Worm (Caenorhabditis elegans) whole organism, young adult: ENCODE results near the gene C34D4.10.

Experiments
- B0035.1 ChIP-seq: sonication (generic microtip); optimal IDR thresholded peaks from 2 replicates; lab custom pipeline; 2016; ENCODE audit warnings: missing genetic modification characterization, mild to moderate bottlenecking, missing compliant biosample characterization, missing genotype, missing genetic modification reagents
- C17E4.6 ChIP-seq: fragments of 200-800 bp; sonication (Bioruptor generic); IDR thresholded peaks from 2 replicates; pipeline ENCODE4 v1.3.6; 2022; ENCODE audit warnings: missing genetic modification reagents, missing genetic modification characterization, missing compliant biosample characterization
- F23B12.7 ChIP-seq: sonication (generic microtip); optimal IDR thresholded peaks from 2 replicates; lab custom pipeline; 2017; ENCODE audit warnings: missing genetic modification characterization, mild to moderate bottlenecking, missing compliant biosample characterization, antibody characterized with exemption, moderate library complexity; ENCODE audit not compliant: insufficient read depth
- F39B2.1 ChIP-seq: fragments of 200-800 bp; sonication (Bioruptor generic); IDR thresholded peaks from 2 replicates; pipeline ENCODE4 v1.3.6; 2022; ENCODE audit warnings: missing genetic modification reagents, missing genetic modification characterization, missing compliant biosample characterization
- F57C9.4 ChIP-seq: sonication (generic microtip); optimal IDR thresholded peaks from 2 replicates; lab custom pipeline; 2017; ENCODE audit warnings: mild to moderate bottlenecking, missing genetic modification characterization, missing compliant biosample characterization
- K11D2.4 ChIP-seq: fragments of 200-800 bp; sonication (Bioruptor generic); IDR thresholded peaks from 2 replicates; pipeline ENCODE4 v1.3.6; 2022; ENCODE audit warnings: missing genetic modification reagents, missing genetic modification characterization, missing compliant biosample characterization
- K12H6.12 ChIP-seq: fragments of 200-800 bp; sonication (Bioruptor generic); optimal IDR thresholded peaks from 2 replicates; lab custom pipeline; 2018; ENCODE audit warnings: mild to moderate bottlenecking, missing genetic modification characterization, missing compliant biosample characterization
- T26A5.8 ChIP-seq: sonication (generic microtip); optimal IDR thresholded peaks from 2 replicates; lab custom pipeline; 2016; ENCODE audit warnings: missing genetic modification characterization, missing compliant biosample characterization
- Y56A3A.18 ChIP-seq: fragments of 200-800 bp; sonication (Bioruptor generic); IDR thresholded peaks from 2 replicates; pipeline ENCODE4 v1.3.6; 2022; ENCODE audit warnings: missing genetic modification reagents, missing genetic modification characterization, missing compliant biosample characterization
- athp-1 ChIP-seq: sonication (generic microtip); optimal IDR thresholded peaks from 2 replicates; lab custom pipeline; 2017; ENCODE audit warnings: mild to moderate bottlenecking, missing genetic modification characterization, missing compliant biosample characterization
- bed-1 ChIP-seq: fragments of 200-800 bp; sonication (Bioruptor generic); IDR thresholded peaks from 2 replicates; pipeline ENCODE4 v1.3.6; 2022; ENCODE audit warnings: missing genetic modification reagents, missing genetic modification characterization, missing compliant biosample characterization
- cebp-1 ChIP-seq, 2 experiments: fragments of 200-800 bp in 1 of 2; sonication (Bioruptor generic) in 1 of 2; sonication (generic microtip) in 1 of 2; IDR thresholded peaks in 1 of 2; optimal IDR thresholded peaks in 1 of 2; 2 replicates each; pipeline versions ENCODE4 v1.3.6 to Lab custom; 2017 to 2022; ENCODE audit warnings: missing compliant biosample characterization in 2 of 2, missing genetic modification characterization in 2 of 2, mild to moderate bottlenecking in 1 of 2, missing genetic modification reagents in 1 of 2, moderate library complexity in 1 of 2
- cebp-2 ChIP-seq: fragments of 200-800 bp; sonication (Bioruptor generic); IDR thresholded peaks from 2 replicates; pipeline ENCODE4 v1.3.6; 2022; ENCODE audit warnings: missing genetic modification characterization, missing compliant biosample characterization
- ceh-58 ChIP-seq: fragments of 200-800 bp; sonication (Bioruptor generic); IDR thresholded peaks from 2 replicates; pipeline ENCODE4 v1.3.6; 2022; ENCODE audit warnings: missing genetic modification characterization, missing compliant biosample characterization
- ceh-91 ChIP-seq: fragments of 200-800 bp; sonication (Bioruptor generic); IDR thresholded peaks from 2 replicates; pipeline ENCODE4 v1.3.6; 2022; ENCODE audit warnings: missing genetic modification reagents, missing genetic modification characterization, missing compliant biosample characterization
- die-1 ChIP-seq: sonication (generic microtip); optimal IDR thresholded peaks from 2 replicates; lab custom pipeline; 2016; ENCODE audit warnings: missing genotype, mild to moderate bottlenecking, missing genetic modification characterization, missing compliant biosample characterization
- dpff-1 ChIP-seq: sonication (generic microtip); optimal IDR thresholded peaks from 2 replicates; lab custom pipeline; 2017; ENCODE audit warnings: mild to moderate bottlenecking, missing genetic modification characterization, missing compliant biosample characterization
- efl-1 ChIP-seq: fragments of 150-350 bp; optimal IDR thresholded peaks from 2 replicates; lab custom pipeline; 2014; ENCODE audit warnings: missing biosample characterization, missing genetic modification reagents, missing genetic modification characterization
- egl-18 ChIP-seq: fragments of 200-800 bp; sonication (Bioruptor generic); IDR thresholded peaks from 2 replicates; pipeline ENCODE4 v1.3.6; 2022; ENCODE audit warnings: missing genetic modification reagents, missing genetic modification characterization, missing compliant biosample characterization
- ekl-4 ChIP-seq: fragments of 200-800 bp; sonication (Bioruptor generic); IDR thresholded peaks from 2 replicates; pipeline ENCODE4 v1.3.6; 2022; ENCODE audit warnings: missing genetic modification reagents, missing genetic modification characterization, missing compliant biosample characterization
- ets-4 ChIP-seq: fragments of 200-800 bp; sonication (Bioruptor generic); optimal IDR thresholded peaks from 2 replicates; lab custom pipeline; 2018; ENCODE audit warnings: mild to moderate bottlenecking, missing genetic modification characterization, missing compliant biosample characterization
- lag-1 ChIP-seq: fragments of 200-800 bp; sonication (Bioruptor generic); IDR thresholded peaks from 2 replicates; pipeline ENCODE4 v1.3.6; 2022; ENCODE audit warnings: missing genetic modification reagents, missing genetic modification characterization, missing compliant biosample characterization
- let-607 ChIP-seq, 2 experiments: fragments of 200-800 bp in 1 of 2; sonication (Bioruptor generic) in 1 of 2; sonication (generic microtip) in 1 of 2; optimal IDR thresholded peaks; 2 replicates each; lab custom pipeline; 2016 to 2018; ENCODE audit warnings: mild to moderate bottlenecking in 2 of 2, missing compliant biosample characterization in 2 of 2, missing genetic modification characterization in 2 of 2, moderate library complexity in 2 of 2, missing genotype in 1 of 2
- lin-26 ChIP-seq: fragments of 200-800 bp; sonication (Bioruptor generic); IDR thresholded peaks from 2 replicates; pipeline ENCODE4 v1.3.6; 2022; ENCODE audit warnings: missing genetic modification reagents, missing genetic modification characterization, missing compliant biosample characterization
- lsy-27 ChIP-seq: sonication (generic microtip); optimal IDR thresholded peaks from 2 replicates; lab custom pipeline; 2017; ENCODE audit warnings: missing genetic modification characterization, mild to moderate bottlenecking, missing compliant biosample characterization, antibody characterized with exemption, missing genotype, borderline replicate concordance; ENCODE audit not compliant: insufficient read depth
- madf-3 ChIP-seq: fragments of 200-800 bp; sonication (Bioruptor generic); IDR thresholded peaks from 2 replicates; pipeline ENCODE4 v1.3.6; 2022; ENCODE audit warnings: missing genetic modification reagents, missing genetic modification characterization, missing compliant biosample characterization
- madf-6 ChIP-seq: fragments of 200-800 bp; sonication (Bioruptor generic); IDR thresholded peaks from 2 replicates; pipeline ENCODE4 v1.3.6; 2022; ENCODE audit warnings: missing genetic modification reagents, missing genetic modification characterization, missing compliant biosample characterization
- mxl-1 ChIP-seq: sonication (generic microtip); optimal IDR thresholded peaks from 2 replicates; lab custom pipeline; 2016; ENCODE audit warnings: missing genetic modification characterization, missing compliant biosample characterization
- nfya-1 ChIP-seq: sonication (generic microtip); optimal IDR thresholded peaks from 2 replicates; lab custom pipeline; 2017; ENCODE audit warnings: antibody characterized with exemption, missing compliant biosample characterization, missing genetic modification characterization, borderline replicate concordance; ENCODE audit not compliant: insufficient read depth
- nhr-90 ChIP-seq: sonication (generic microtip); optimal IDR thresholded peaks from 2 replicates; lab custom pipeline; 2016; ENCODE audit warnings: missing genotype, mild to moderate bottlenecking, missing genetic modification characterization, missing compliant biosample characterization
- repo-1 ChIP-seq: sonication (generic microtip); optimal IDR thresholded peaks from 2 replicates; lab custom pipeline; 2017; ENCODE audit warnings: mild to moderate bottlenecking, missing genetic modification characterization, missing compliant biosample characterization
- snpc-1.1 ChIP-seq: sonication (generic microtip); optimal IDR thresholded peaks from 2 replicates; lab custom pipeline; 2017; ENCODE audit warnings: missing genetic modification characterization, mild to moderate bottlenecking, missing compliant biosample characterization, antibody characterized with exemption, moderate library complexity, missing genotype, missing genetic modification reagents; ENCODE audit not compliant: insufficient read depth
- snpc-4 ChIP-seq, 5 experiments: fragments of 150-350 bp in 1 of 5; sonication (generic microtip) in 4 of 5; optimal IDR thresholded peaks; 2 replicates each; lab custom pipeline; 2014 to 2018; ENCODE audit warnings: missing genetic modification characterization in 5 of 5, missing biosample characterization in 3 of 5, antibody characterized with exemption in 2 of 5, mild to moderate bottlenecking in 2 of 5, missing compliant biosample characterization in 2 of 5, missing genotype in 2 of 5, moderate library complexity in 2 of 5, missing genetic modification reagents in 1 of 5
- tbx-9 ChIP-seq: sonication (generic microtip); optimal IDR thresholded peaks from 2 replicates; lab custom pipeline; 2016; ENCODE audit warnings: borderline replicate concordance, missing genetic modification characterization, inconsistent platforms, missing compliant biosample characterization
- unc-62 ChIP-seq: fragments of 150-350 bp; optimal IDR thresholded peaks from 2 replicates; lab custom pipeline; 2014; ENCODE audit warnings: missing biosample characterization, missing genetic modification reagents, missing genetic modification characterization
- zfh-2 ChIP-seq: fragments of 200-800 bp; sonication (Bioruptor generic); conservative IDR thresholded peaks from 2 replicates; pipeline ENCODE4 v1.3.6; 2022; ENCODE audit warnings: missing genetic modification reagents, missing genetic modification characterization, missing compliant biosample characterization
- zim-3 ChIP-seq: sonication (generic microtip); optimal IDR thresholded peaks from 2 replicates; lab custom pipeline; 2017; ENCODE audit warnings: mild to moderate bottlenecking, missing genetic modification characterization, moderate library complexity, missing compliant biosample characterization
- ztf-3 ChIP-seq: fragments of 200-800 bp; sonication (Bioruptor generic); optimal IDR thresholded peaks from 2 replicates; lab custom pipeline; 2018; ENCODE audit warnings: mild to moderate bottlenecking, missing genetic modification characterization, missing compliant biosample characterization

Gene C34D4.10

DNA sequence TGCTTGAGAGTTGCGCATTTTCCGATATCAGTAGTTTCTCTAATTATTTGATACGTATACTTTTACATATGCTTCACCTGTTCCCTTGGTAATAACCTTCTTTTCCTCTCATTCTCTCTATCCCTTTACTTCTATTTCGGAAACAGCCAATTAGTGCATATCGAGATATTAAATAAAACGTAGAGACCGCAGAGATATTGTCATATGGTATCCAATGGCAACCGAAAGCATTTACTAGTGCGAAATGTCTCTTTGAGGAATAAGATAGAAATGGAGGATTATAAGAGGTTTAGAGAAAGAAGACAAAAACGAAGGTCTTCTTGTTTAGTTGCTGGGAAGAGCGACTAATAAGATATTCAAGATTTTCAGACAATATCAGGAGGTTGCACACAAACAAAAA, 35.1 kb upstream of the C34D4.10 start, which contains the start of gene maph-9:
Gene maph-9 (plus strand): TSS at position 273 of the 400 bp plus-strand sequence.
- no peak for TF ChIP-seq ets-4 (GFP tag; lab: Kevin White, UChicago)
- no peak for TF ChIP-seq unc-62 (GFP tag; lab: Kevin White, UChicago)
- no peak for TF ChIP-seq zfh-2 (GFP tag; lab: Robert Waterston, UW)
- TF ChIP-seq snpc-4 (GFP tag; optimal IDR thresholded peaks at IDR 0.05; lab: Kevin White, UChicago), result no peak
- no peak for TF ChIP-seq snpc-4 (tag; optimal IDR thresholded peaks at IDR 0.05; lab: Kevin White, UChicago)
- no peak for TF ChIP-seq snpc-1.1
- no peak for TF ChIP-seq ceh-58
- TF ChIP-seq K11D2.4, result no peak
- TF ChIP-seq tbx-9 (tag; lab: Kevin White, UChicago), result no peak
- no peak for TF ChIP-seq nfya-1
- no peak for TF ChIP-seq dpff-1 (tag; lab: Kevin White, UChicago)
- no peak for TF ChIP-seq Y56A3A.18 (GFP tag; lab: Robert Waterston, UW)

DNA sequence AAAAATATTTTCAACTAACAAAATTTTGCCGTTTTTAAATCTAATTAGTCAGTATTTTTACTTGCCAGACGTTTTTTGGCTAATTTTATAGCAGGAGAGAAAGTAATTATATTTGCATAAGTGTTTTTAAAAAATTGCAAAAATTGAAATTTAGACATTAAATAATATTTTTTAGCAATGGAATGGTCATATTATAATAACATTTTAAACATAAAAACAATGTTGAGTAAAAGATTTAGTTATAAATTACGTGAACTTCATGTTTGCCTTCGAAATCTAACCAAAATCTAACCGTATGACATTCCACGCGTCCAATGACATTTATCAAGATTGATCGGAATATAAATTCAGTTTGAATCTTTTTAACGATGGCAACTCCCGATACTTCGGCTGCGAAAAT, 33.1 kb upstream of the C34D4.10 start, which contains the start of gene C34D4.2:
Gene C34D4.2 (plus strand): TSS at position 301 of the 400 bp plus-strand sequence.
- TF ChIP-seq T26A5.8 (no peak), madf-6 (no peak), cebp-1 (GFP tag; IDR thresholded peaks at IDR 0.05; lab: Robert Waterston, UW) (no peak), cebp-1 (tag; optimal IDR thresholded peaks at IDR 0.05; lab: Kevin White, UChicago) (no peak), efl-1 (GFP tag; lab: Kevin White, UChicago) (no peak), C17E4.6 (GFP tag; lab: Robert Waterston, UW) (no peak), mxl-1 (no peak), F39B2.1 (GFP tag; lab: Robert Waterston, UW) (no peak), repo-1 (tag; lab: Kevin White, UChicago) (no peak), let-607 (tag; optimal IDR thresholded peaks at IDR 0.05; lab: Kevin White, UChicago) (no peak), ztf-3 (GFP tag; lab: Kevin White, UChicago) (no peak), bed-1 (GFP tag; lab: Robert Waterston, UW) (no peak)

DNA sequence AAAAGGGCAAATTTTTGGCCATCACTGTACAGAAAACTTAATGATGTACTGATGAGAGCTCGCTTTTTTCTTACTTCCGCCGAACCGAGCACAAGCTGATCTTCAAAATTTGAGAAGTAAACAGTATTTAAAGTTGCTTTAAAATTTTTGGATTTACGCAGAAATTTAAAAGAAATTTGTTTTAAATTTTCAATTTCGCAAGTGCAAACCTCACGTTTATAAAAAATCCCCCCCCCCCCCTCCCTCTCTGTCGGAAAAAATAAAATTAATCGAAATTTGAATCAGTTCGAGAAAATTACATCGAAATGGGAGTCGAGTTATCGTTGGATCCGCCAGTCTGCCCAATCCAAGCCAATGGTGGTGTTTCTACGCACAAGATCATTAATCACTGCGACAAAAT, 32.1 kb upstream of the C34D4.10 start, which contains the start of gene C34D4.3:
Gene C34D4.3 (plus strand): TSS at position 301 of the 400 bp plus-strand sequence.
- TF ChIP-seq snpc-1.1 (no peak), F23B12.7 (no peak), egl-18 (GFP tag; lab: Robert Waterston, UW) (no peak), lin-26 (GFP tag; lab: Robert Waterston, UW) (no peak), die-1 (tag; lab: Kevin White, UChicago) (no peak), cebp-2 (no peak)

DNA sequence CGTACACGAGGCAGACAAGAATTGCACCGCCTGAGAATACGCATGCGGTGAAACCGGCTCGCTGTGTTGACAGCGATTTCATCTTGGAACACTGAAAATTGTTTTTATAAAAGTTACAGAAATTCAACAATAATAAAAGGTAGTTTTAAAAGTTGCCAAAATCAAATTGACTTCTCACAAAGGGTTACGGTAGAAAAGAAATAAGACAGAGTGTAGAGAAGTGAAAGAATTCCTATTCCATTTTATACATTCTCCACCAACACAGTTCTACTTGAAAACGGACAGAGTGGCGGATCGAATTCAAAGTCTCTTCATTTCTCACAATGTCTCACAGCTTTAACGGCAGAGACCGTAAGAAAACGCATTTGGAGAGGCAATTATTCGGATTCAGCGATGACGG, 31.2 kb upstream of the C34D4.10 start, which contains the start of gene col-113:
Gene col-113 (minus strand): TSS at position 101 of the 400 bp plus-strand sequence.
- TF ChIP-seq lag-1 (GFP tag; lab: Robert Waterston, UW) (no peak), athp-1 (tag; lab: Kevin White, UChicago) (no peak), ets-4 (GFP tag; lab: Kevin White, UChicago) (no peak), egl-18 (GFP tag; lab: Robert Waterston, UW) (no peak), B0035.1 (no peak), madf-3 (GFP tag; lab: Robert Waterston, UW) (no peak), zim-3 (no peak), K12H6.12 (tag; lab: Kevin White, UChicago) (no peak), F57C9.4 (tag; lab: Kevin White, UChicago) (no peak), K11D2.4 (no peak), madf-6 (no peak), lsy-27 (tag; lab: Kevin White, UChicago) (no peak), ceh-91 (GFP tag; lab: Robert Waterston, UW) (no peak), nhr-90 (tag; lab: Kevin White, UChicago) (no peak), ekl-4 (no peak)
- TF ChIP-seq, all 124 proteins: peak for 0
